Worm (Caenorhabditis elegans): ENCODE measurements around the gene ceh-62.
A peak's percentile ranks its signal among the peaks of the same experiment; 100 is the strongest.

- TF ChIP-seq ztf-11 (tag; optimal IDR thresholded peaks at IDR 0.05): no peak
- no peak for TF ChIP-seq nhr-237 (tag; optimal IDR thresholded peaks at IDR 0.05)
- peak; percentile 75 for TF ChIP-seq ces-1 (GFP tag; optimal IDR thresholded peaks at IDR 0.05)
- TF ChIP-seq nhr-76 (tag; optimal IDR thresholded peaks at IDR 0.05): no peak
- TF ChIP-seq unc-62 (GFP tag; optimal IDR thresholded peaks at IDR 0.05): no peak
- no peak for TF ChIP-seq nhr-28 (tag; optimal IDR thresholded peaks at IDR 0.05)
- TF ChIP-seq snpc-4 (tag; optimal IDR thresholded peaks at IDR 0.05): no peak
- TF ChIP-seq pha-4 (tag; optimal IDR thresholded peaks at IDR 0.05): no peak
- TF ChIP-seq cnd-1 (tag; optimal IDR thresholded peaks at IDR 0.05): no peak
Measured at ce11 chrII:10761653-10762052, 43.9 kb upstream of the ceh-62 start.

All from whole organism, mixed stage, embryonic.